Worm (Caenorhabditis elegans): ENCODE data around the gene T01D1.8.

The T01D1.8 gene

ce11 chrII:194458-194857, 7.9 kb downstream of the T01D1.8 start, which contains the start of gene abu-11 (continued):
- TF ChIP-seq T26A5.8 (tag; optimal IDR thresholded peaks at IDR 0.05) (no peak), egl-18 (GFP tag; IDR thresholded peaks at IDR 0.05) (no peak)

DNA sequence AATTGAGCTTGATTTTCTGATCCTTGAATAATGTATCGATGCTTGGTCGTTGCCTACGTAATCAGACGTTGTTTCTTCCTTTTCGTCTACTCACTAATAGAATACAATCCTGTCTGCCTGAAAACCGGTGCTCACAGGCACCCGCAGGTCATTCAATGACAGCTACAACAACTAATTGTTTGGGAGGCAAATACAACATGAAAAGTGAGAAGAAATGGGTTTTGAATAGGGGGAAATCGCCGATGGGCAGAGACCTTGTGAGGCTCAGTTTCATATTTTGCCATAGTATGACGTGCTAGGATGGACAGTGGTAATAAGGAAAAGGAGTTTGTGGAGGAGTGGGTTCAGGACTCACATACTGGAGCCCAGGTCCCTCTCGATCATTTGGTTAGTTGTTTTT, 10.1 kb downstream of the T01D1.8 start, which contains the start of gene chs-2:
Gene chs-2 (plus strand): TSS at position 301 of the 400 bp plus-strand sequence.
- TF ChIP-seq F39B2.1 (GFP tag; IDR thresholded peaks at IDR 0.05) (no peak), snpc-1.1 (tag; optimal IDR thresholded peaks at IDR 0.05; ENCODE audit: insufficient read depth) (no peak), athp-1 (tag; optimal IDR thresholded peaks at IDR 0.05) (no peak), ccch-3 (GFP tag; optimal IDR thresholded peaks at IDR 0.05) (no peak), unc-130 (GFP tag; optimal IDR thresholded peaks at IDR 0.05) (no peak), ztf-3 (GFP tag; optimal IDR thresholded peaks at IDR 0.05) (no peak), lin-40 (tag; optimal IDR thresholded peaks at IDR 0.05) (no peak), T26A5.8 (tag; optimal IDR thresholded peaks at IDR 0.05) (no peak), lir-1 (GFP tag; conservative IDR thresholded peaks at IDR 0.05) (no peak), ztf-25 (GFP tag; IDR thresholded peaks at IDR 0.05) (no peak), hrde-1 (tag; optimal IDR thresholded peaks at IDR 0.05; ENCODE audit: borderline replicate concordance) (no peak), F49E8.2 (tag; optimal IDR thresholded peaks at IDR 0.05; ENCODE audit: insufficient read depth) (no peak), tlf-1 (GFP tag; optimal IDR thresholded peaks at IDR 0.05) (no peak), madf-10 (tag; optimal IDR thresholded peaks at IDR 0.05) (no peak)

ce11 chrII:208097-208496, 21.6 kb downstream of the T01D1.8 start:
- TF ChIP-seq ztf-3 (GFP tag; optimal IDR thresholded peaks at IDR 0.05), result no peak
- no peak for TF ChIP-seq K12H6.12 (tag; optimal IDR thresholded peaks at IDR 0.05)
- TF ChIP-seq B0019.2 (GFP tag; conservative IDR thresholded peaks at IDR 0.05), result no peak
- TF ChIP-seq mel-28 (tag; optimal IDR thresholded peaks at IDR 0.05; ENCODE audit: borderline replicate concordance), result no peak
- no peak for TF ChIP-seq nhr-120 (GFP tag; IDR thresholded peaks at IDR 0.05)
- TF ChIP-seq ztf-6 (GFP tag; IDR thresholded peaks at IDR 0.05), result no peak
- no peak for TF ChIP-seq nfya-1 (tag; optimal IDR thresholded peaks at IDR 0.05; ENCODE audit: borderline replicate concordance, insufficient read depth)
- TF ChIP-seq ztf-22 (GFP tag; optimal IDR thresholded peaks at IDR 0.05), result no peak
- no peak for TF ChIP-seq lin-54 (GFP tag; optimal IDR thresholded peaks at IDR 0.05)
- TF ChIP-seq snpc-4 (GFP tag; optimal IDR thresholded peaks at IDR 0.05), result no peak
- TF ChIP-seq snpc-4 (tag; optimal IDR thresholded peaks at IDR 0.05), result no peak
- no peak for TF ChIP-seq cebp-1 (GFP tag; IDR thresholded peaks at IDR 0.05)
- no peak for TF ChIP-seq cebp-1 (tag; optimal IDR thresholded peaks at IDR 0.05)
- no peak for TF ChIP-seq snpc-3.4 (tag; optimal IDR thresholded peaks at IDR 0.05)
- TF ChIP-seq mcd-1 (GFP tag; IDR thresholded peaks at IDR 0.05), result no peak
- no peak for TF ChIP-seq bed-2 (GFP tag; IDR thresholded peaks at IDR 0.05)
- TF ChIP-seq aptf-2 (GFP tag; conservative IDR thresholded peaks at IDR 0.05), result no peak
- no peak for TF ChIP-seq bed-1 (GFP tag; IDR thresholded peaks at IDR 0.05)

DNA sequence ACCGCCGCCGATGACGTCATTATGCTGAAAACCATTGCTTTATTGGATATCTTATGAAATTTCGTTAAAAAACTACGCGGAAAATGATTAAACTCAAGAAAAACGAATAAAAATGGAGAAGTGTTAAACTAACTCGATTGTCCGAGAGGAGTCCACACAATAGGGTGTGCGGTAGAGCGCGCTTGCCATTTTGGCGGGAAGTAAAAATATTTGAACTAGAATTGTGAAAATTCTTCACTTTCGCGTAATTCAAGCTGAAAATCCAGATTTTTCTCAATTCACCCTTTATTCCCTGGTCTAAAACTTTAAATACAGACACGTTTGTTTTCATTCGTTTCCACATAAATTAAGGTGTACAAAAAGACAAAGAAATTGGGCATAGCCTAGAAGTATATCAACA, 30.1 kb downstream of the T01D1.8 start, which contains the start of gene F48A11.4:
Gene F48A11.4 (minus strand): TSS at position 24 of the 400 bp plus-strand sequence.
- TF ChIP-seq F23B12.7 (tag; optimal IDR thresholded peaks at IDR 0.05; ENCODE audit: insufficient read depth), result peak; percentile 93
- peak; percentile 87 for TF ChIP-seq madf-3 (GFP tag; IDR thresholded peaks at IDR 0.05)
- peak; percentile 60 for TF ChIP-seq hmg-1.2 (GFP tag; IDR thresholded peaks at IDR 0.05)
- peak; percentile 71 for TF ChIP-seq attf-3 (GFP tag; conservative IDR thresholded peaks at IDR 0.05)
- peak; percentile 61 for TF ChIP-seq ztf-18 (tag; optimal IDR thresholded peaks at IDR 0.05)
- peak; percentile 50 for TF ChIP-seq hrde-1 (tag; optimal IDR thresholded peaks at IDR 0.05; ENCODE audit: borderline replicate concordance)
- TF ChIP-seq C06A6.2 (GFP tag; conservative IDR thresholded peaks at IDR 0.05), result peak; percentile 90
- TF ChIP-seq dox-1 (GFP tag; IDR thresholded peaks at IDR 0.05), result peak; percentile 84
- TF ChIP-seq K12H6.12 (tag; optimal IDR thresholded peaks at IDR 0.05), result peak; percentile 68
- no peak for TF ChIP-seq ccch-3 (GFP tag; optimal IDR thresholded peaks at IDR 0.05)
- peak; percentile 86 for TF ChIP-seq K11D2.4 (GFP tag; IDR thresholded peaks at IDR 0.05)
- TF ChIP-seq athp-1 (tag; optimal IDR thresholded peaks at IDR 0.05), result peak; percentile 75
- TF ChIP-seq ztf-3 (GFP tag; optimal IDR thresholded peaks at IDR 0.05), result no peak
- TF ChIP-seq let-526 (GFP tag; IDR thresholded peaks at IDR 0.05), result no peak
- peak; percentile 72 for TF ChIP-seq F22D6.2 (tag; optimal IDR thresholded peaks at IDR 0.05)
- peak; percentile 93 for TF ChIP-seq rcor-1 (GFP tag; IDR thresholded peaks at IDR 0.05)
- TF ChIP-seq repo-1 (tag; optimal IDR thresholded peaks at IDR 0.05), result peak; percentile 93
